Fruit fly (Drosophila melanogaster) whole organism, adult: ENCODE measurements around the gene CG44405.

ENCODE experiments used
- CG12768 ChIP-seq: fragments of 200-800 bp; sonication (Bioruptor generic); optimal IDR thresholded peaks from 2 replicates; lab custom pipeline; 2017; ENCODE audit warnings: missing biosample characterization, missing genetic modification characterization, mild to moderate bottlenecking, moderate library complexity, missing genetic modification reagents
- CG7045 ChIP-seq: fragments of 200-800 bp; sonication (Bioruptor generic); optimal IDR thresholded peaks from 2 replicates; lab custom pipeline; 2017; ENCODE audit warnings: missing biosample characterization, mild to moderate bottlenecking, missing genetic modification characterization
- Hr96 ChIP-seq: fragments of 200-800 bp; sonication (Bioruptor generic); optimal IDR thresholded peaks from 2 replicates; lab custom pipeline; 2016; ENCODE audit warnings: missing biosample characterization, missing genetic modification characterization
- Mnt ChIP-seq: fragments of 200-800 bp; sonication (Bioruptor generic); optimal IDR thresholded peaks from 2 replicates; lab custom pipeline; 2016; ENCODE audit warnings: missing biosample characterization, mild to moderate bottlenecking, missing genetic modification characterization
- pad ChIP-seq: fragments of 200-800 bp; sonication (Bioruptor generic); optimal IDR thresholded peaks from 3 replicates; lab custom pipeline; 2017; ENCODE audit warnings: missing biosample characterization, missing genetic modification characterization, mild to moderate bottlenecking, moderate library complexity, missing genetic modification reagents
- toe ChIP-seq: fragments of 200-800 bp; sonication (Bioruptor generic); optimal IDR thresholded peaks from 2 replicates; lab custom pipeline; 2016; ENCODE audit warnings: missing biosample characterization, missing genetic modification characterization

DNA sequence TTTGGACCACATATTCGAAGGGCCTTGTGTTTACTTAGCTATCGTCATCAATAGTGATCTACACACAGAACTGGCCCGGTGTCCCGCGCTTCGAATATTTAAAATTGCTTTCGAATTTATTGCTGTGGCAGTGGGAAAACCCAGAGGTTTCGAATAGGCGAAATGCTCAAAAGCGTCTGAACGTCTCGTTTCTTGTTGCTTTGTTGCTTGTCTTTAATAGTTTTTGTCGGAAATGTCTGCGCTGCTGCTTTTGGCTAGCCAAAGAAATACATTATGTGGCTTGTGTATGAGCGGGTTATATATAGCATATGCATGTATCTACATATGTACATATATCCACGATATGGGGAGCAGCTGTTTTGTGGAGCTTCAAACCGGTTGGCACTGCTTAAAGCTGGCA lies 20.9 kb downstream of the CG44405 start:
- TF ChIP-seq pad (GFP tag; lab: Kevin White, UChicago), result no peak
- TF ChIP-seq Hr96 (GFP tag; lab: Kevin White, UChicago), result no peak
- TF ChIP-seq CG7045, result no peak
- no peak for TF ChIP-seq CG12768
- no peak for TF ChIP-seq toe
- no peak for TF ChIP-seq Mnt (GFP tag; lab: Kevin White, UChicago)
